Worm (Caenorhabditis elegans) whole organism, L4 larva: ENCODE data around the gene srz-29.

Source experiments
- F44E2.7 ChIP-seq: fragments of 200-800 bp; sonication (Bioruptor generic); IDR thresholded peaks from 2 replicates; pipeline ENCODE4 v2.1.2; 2022; ENCODE audit warnings: missing genetic modification characterization, missing compliant biosample characterization
- F49E8.2 ChIP-seq: sonication (generic microtip); optimal IDR thresholded peaks from 2 replicates; lab custom pipeline; 2016; ENCODE audit warnings: missing compliant biosample characterization, mild to moderate bottlenecking, missing genetic modification characterization, borderline replicate concordance
- Y48G9A.11 ChIP-seq: fragments of 200-800 bp; sonication (Bioruptor generic); IDR thresholded peaks from 2 replicates; pipeline ENCODE4 v1.3.6; 2022; ENCODE audit warnings: missing genetic modification reagents, missing genetic modification characterization, missing compliant biosample characterization
- ZK337.2 ChIP-seq: fragments of 200-800 bp; sonication (Bioruptor generic); IDR thresholded peaks from 2 replicates; pipeline ENCODE4 v1.3.6; 2022; ENCODE audit warnings: missing genetic modification reagents, missing genetic modification characterization, missing compliant biosample characterization
- ceh-82 ChIP-seq: sonication (generic microtip); optimal IDR thresholded peaks from 2 replicates; lab custom pipeline; 2017; ENCODE audit warnings: missing biosample characterization, missing genetic modification characterization
- cey-2 ChIP-seq: sonication (generic microtip); optimal IDR thresholded peaks from 3 replicates; lab custom pipeline; 2017; ENCODE audit warnings: missing genetic modification characterization, mild to moderate bottlenecking, missing compliant biosample characterization, antibody characterized with exemption, borderline replicate concordance; ENCODE audit not compliant: insufficient read depth
- daf-16 ChIP-seq, 3 experiments: sonication (generic microtip); optimal IDR thresholded peaks; 2 replicates each; lab custom pipeline; 2016 to 2017; ENCODE audit warnings: missing genetic modification characterization in 3 of 3, missing genetic modification reagents in 3 of 3, mild to moderate bottlenecking in 2 of 3, missing compliant biosample characterization in 2 of 3, missing biosample characterization in 1 of 3, moderate library complexity in 1 of 3
- daf-19 ChIP-seq: fragments of 200-800 bp; sonication (Bioruptor generic); conservative IDR thresholded peaks from 2 replicates; pipeline ENCODE4 v1.3.6; 2022; ENCODE audit warnings: missing genetic modification characterization, missing compliant biosample characterization
- duxl-1 ChIP-seq: sonication (generic microtip); optimal IDR thresholded peaks from 2 replicates; lab custom pipeline; 2016; ENCODE audit warnings: mild to moderate bottlenecking, missing genetic modification characterization, moderate library complexity, missing compliant biosample characterization; ENCODE audit not compliant: poor library complexity
- dve-1 ChIP-seq: sonication (generic microtip); optimal IDR thresholded peaks from 2 replicates; lab custom pipeline; 2017; ENCODE audit warnings: antibody characterized with exemption, mild to moderate bottlenecking, missing genetic modification characterization, missing compliant biosample characterization; ENCODE audit not compliant: insufficient read depth
- egl-27 ChIP-seq: sonication (generic microtip); optimal IDR thresholded peaks from 3 replicates; lab custom pipeline; 2017; ENCODE audit warnings: missing biosample characterization, missing genetic modification reagents, missing genetic modification characterization
- egl-43 ChIP-seq: fragments of 200-800 bp; sonication (Bioruptor generic); IDR thresholded peaks from 2 replicates; pipeline ENCODE4 v1.3.6; 2022; ENCODE audit warnings: missing genetic modification reagents, missing genetic modification characterization, missing compliant biosample characterization
- fkh-10 ChIP-seq: fragments of 150-350 bp; optimal IDR thresholded peaks from 2 replicates; lab custom pipeline; 2014; ENCODE audit warnings: missing biosample characterization, missing genetic modification reagents, missing genetic modification characterization
- gei-8 ChIP-seq: fragments of 200-800 bp; sonication (Bioruptor generic); optimal IDR thresholded peaks from 2 replicates; lab custom pipeline; 2018; ENCODE audit warnings: mild to moderate bottlenecking, missing genetic modification characterization, missing compliant biosample characterization
- hlh-11 ChIP-seq: fragments of 200-800 bp; sonication (Bioruptor generic); optimal IDR thresholded peaks from 2 replicates; lab custom pipeline; 2018; ENCODE audit warnings: mild to moderate bottlenecking, missing genetic modification characterization, missing compliant biosample characterization
- jun-1 ChIP-seq: fragments of 150-350 bp; optimal IDR thresholded peaks from 2 replicates; lab custom pipeline; 2014; ENCODE audit warnings: missing biosample characterization, missing genetic modification reagents, missing genetic modification characterization
- lin-38 ChIP-seq: fragments of 200-800 bp; sonication (Bioruptor generic); IDR thresholded peaks from 2 replicates; pipeline ENCODE4 v1.3.6; 2022; ENCODE audit warnings: missing genetic modification reagents, missing genetic modification characterization, missing compliant biosample characterization
- madf-5 ChIP-seq, 2 experiments: fragments of 200-800 bp; sonication (Bioruptor generic); IDR thresholded peaks; 2 replicates each; pipeline ENCODE4 v1.3.6; 2022; ENCODE audit warnings: missing compliant biosample characterization in 2 of 2, missing genetic modification characterization in 2 of 2
- madf-9 ChIP-seq: fragments of 200-800 bp; sonication (Bioruptor generic); conservative IDR thresholded peaks from 2 replicates; pipeline ENCODE4 v1.3.6; 2022; ENCODE audit warnings: missing genetic modification reagents, missing genetic modification characterization, missing compliant biosample characterization
- mdt-29 ChIP-seq: fragments of 200-800 bp; sonication (Bioruptor generic); IDR thresholded peaks from 2 replicates; pipeline ENCODE4 v1.3.6; 2022; ENCODE audit warnings: missing genetic modification reagents, missing genetic modification characterization, missing compliant biosample characterization
- mep-1 ChIP-seq: fragments of 150-350 bp; sonication (generic microtip); optimal IDR thresholded peaks from 3 replicates; lab custom pipeline; 2014; ENCODE audit warnings: missing biosample characterization, missing genetic modification characterization
- mxl-3 ChIP-seq: fragments of 200-800 bp; sonication (Bioruptor generic); optimal IDR thresholded peaks from 2 replicates; lab custom pipeline; 2018; ENCODE audit warnings: mild to moderate bottlenecking, missing genetic modification characterization, missing compliant biosample characterization
- nhr-10 ChIP-seq: fragments of 150-350 bp; optimal IDR thresholded peaks from 2 replicates; lab custom pipeline; 2014; ENCODE audit warnings: missing biosample characterization, missing genetic modification characterization
- nhr-111 ChIP-seq: fragments of 200-800 bp; sonication (Bioruptor generic); optimal IDR thresholded peaks from 2 replicates; lab custom pipeline; 2018; ENCODE audit warnings: mild to moderate bottlenecking, missing genetic modification characterization, missing compliant biosample characterization
- nhr-28 ChIP-seq: fragments of 150-350 bp; optimal IDR thresholded peaks from 2 replicates; lab custom pipeline; 2014; ENCODE audit warnings: missing biosample characterization, missing genetic modification characterization
- nhr-41 ChIP-seq: fragments of 200-800 bp; sonication (Bioruptor generic); IDR thresholded peaks from 2 replicates; pipeline ENCODE4 v1.3.6; 2022; ENCODE audit warnings: missing genetic modification reagents, missing genetic modification characterization, missing compliant biosample characterization
- nhr-42 ChIP-seq: fragments of 200-800 bp; sonication (Bioruptor generic); IDR thresholded peaks from 2 replicates; pipeline ENCODE4 v1.3.6; 2022; ENCODE audit warnings: missing genetic modification characterization, missing compliant biosample characterization
- nhr-77 ChIP-seq: fragments of 150-350 bp; optimal IDR thresholded peaks from 2 replicates; lab custom pipeline; 2014; ENCODE audit warnings: missing biosample characterization, missing genetic modification characterization
- pha-4 ChIP-seq, 2 experiments: fragments of 150-350 bp in 1 of 2; fragments of 200-800 bp in 1 of 2; sonication (Bioruptor generic) in 1 of 2; IDR thresholded peaks in 1 of 2; optimal IDR thresholded peaks in 1 of 2; 2 replicates each; pipeline versions ENCODE4 v1.3.6 to Lab custom; 2014 to 2022; ENCODE audit warnings: missing genetic modification characterization in 2 of 2, missing genetic modification reagents in 2 of 2, missing biosample characterization in 1 of 2, missing compliant biosample characterization in 1 of 2
- php-3 ChIP-seq: fragments of 200-800 bp; sonication (Bioruptor generic); IDR thresholded peaks from 2 replicates; pipeline ENCODE4 v1.3.6; 2022; ENCODE audit warnings: missing genetic modification reagents, missing genetic modification characterization, missing compliant biosample characterization
- pqm-1 ChIP-seq: sonication (generic microtip); optimal IDR thresholded peaks from 2 replicates; lab custom pipeline; 2017; ENCODE audit warnings: missing biosample characterization, missing genetic modification characterization
- skn-1 ChIP-seq: fragments of 150-350 bp; optimal IDR thresholded peaks from 2 replicates; lab custom pipeline; 2014; ENCODE audit warnings: missing biosample characterization, missing genetic modification characterization
- snpc-1.2 ChIP-seq: fragments of 200-800 bp; sonication (Bioruptor generic); IDR thresholded peaks from 2 replicates; pipeline ENCODE4 v1.3.6; 2022; ENCODE audit warnings: missing genetic modification reagents, missing genetic modification characterization, missing compliant biosample characterization
- tag-97 ChIP-seq: fragments of 200-800 bp; sonication (Bioruptor generic); IDR thresholded peaks from 2 replicates; pipeline ENCODE4 v1.3.6; 2022; ENCODE audit warnings: missing genetic modification characterization, missing compliant biosample characterization
- tra-1 ChIP-seq: fragments of 200-800 bp; sonication (Bioruptor generic); IDR thresholded peaks from 2 replicates; pipeline ENCODE4 v1.3.6; 2022; ENCODE audit warnings: missing genetic modification reagents, missing genetic modification characterization, missing compliant biosample characterization
- unc-39 ChIP-seq: sonication (generic microtip); optimal IDR thresholded peaks from 2 replicates; lab custom pipeline; 2017; ENCODE audit warnings: missing biosample characterization, missing genetic modification characterization
- unc-62 ChIP-seq, 3 experiments: fragments of 150-350 bp in 1 of 3; sonication (generic microtip); optimal IDR thresholded peaks in 2 of 3; peaks in 1 of 3; 1 replicate in 1 of 3; 2 replicates in 2 of 3; lab custom pipeline; 2014 to 2017; ENCODE audit warnings: missing biosample characterization in 3 of 3, missing genetic modification characterization in 3 of 3, missing genetic modification reagents in 3 of 3, missing genotype in 1 of 3
- zag-1 ChIP-seq: fragments of 150-350 bp; optimal IDR thresholded peaks from 2 replicates; lab custom pipeline; 2014; ENCODE audit warnings: missing biosample characterization, missing genetic modification characterization
- zfp-2 ChIP-seq: sonication (generic microtip); optimal IDR thresholded peaks from 2 replicates; lab custom pipeline; 2016; ENCODE audit warnings: mild to moderate bottlenecking, missing genetic modification characterization, missing compliant biosample characterization
- zfp-3 ChIP-seq: fragments of 200-800 bp; sonication (Bioruptor generic); conservative IDR thresholded peaks from 2 replicates; pipeline ENCODE4 v1.3.6; 2022; ENCODE audit warnings: missing genetic modification reagents, missing genetic modification characterization, missing compliant biosample characterization
- ztf-7 ChIP-seq: fragments of 150-350 bp; optimal IDR thresholded peaks from 2 replicates; lab custom pipeline; 2014; ENCODE audit warnings: missing biosample characterization, missing genetic modification characterization

Gene srz-29

ce11 chrIV:13623533-13623932 lies 22.2 kb downstream of the srz-29 start, which contains the start of gene C08F11.1:
Gene C08F11.1, plus strand, starts transcription at chrIV:13623833.
- TF ChIP-seq cey-2 (no peak), tra-1 (GFP tag; lab: Robert Waterston, UW) (no peak)

ce11 chrIV:13619203-13619602 lies 26.5 kb downstream of the srz-29 start, which contains the start of gene C08F11.3:
Gene C08F11.3, plus strand, starts transcription at chrIV:13619503.
- TF ChIP-seq snpc-1.2 (no peak), unc-39 (tag; lab: Kevin White, UChicago) (no peak), madf-5 (GFP tag; IDR thresholded peaks at IDR 0.05; lab: Robert Waterston, UW) (no peak), ztf-7 (tag; lab: Kevin White, UChicago) (no peak), jun-1 (tag; lab: Kevin White, UChicago) (no peak), mep-1 (tag; lab: Kevin White, UChicago) (no peak), nhr-28 (tag; lab: Kevin White, UChicago) (peak; percentile 1), daf-16 (GFP tag; optimal IDR thresholded peaks at IDR 0.05; lab: Kevin White, UChicago) (no peak), daf-16 (tag; optimal IDR thresholded peaks at IDR 0.05; lab: Kevin White, UChicago) (peak; percentile 71), F44E2.7 (no peak), nhr-41 (no peak), egl-43 (no peak)

ce11 chrIV:13609755-13610154 lies 36.0 kb downstream of the srz-29 start, which contains the start of gene C08F11.13:
Gene C08F11.13, minus strand, starts transcription at chrIV:13609892.
- TF ChIP-seq daf-19 (GFP tag; lab: Robert Waterston, UW) (no peak), dve-1 (tag; lab: Kevin White, UChicago) (peak; percentile 44), nhr-111 (GFP tag; lab: Kevin White, UChicago) (no peak), nhr-28 (tag; lab: Kevin White, UChicago) (peak; percentile 59), unc-62 (GFP tag; optimal IDR thresholded peaks at IDR 0.05 in 1 of 2; lab: Kevin White, UChicago) (peak in 1 of 2 experiments; percentile 54), unc-62 (tag; optimal IDR thresholded peaks at IDR 0.05; lab: Kevin White, UChicago) (no peak), daf-16 (GFP tag; optimal IDR thresholded peaks at IDR 0.05; lab: Kevin White, UChicago) (no peak), daf-16 (tag; optimal IDR thresholded peaks at IDR 0.05; lab: Kevin White, UChicago) (peak; percentile 89), pqm-1 (peak; percentile 23), fkh-10 (GFP tag; lab: Kevin White, UChicago) (no peak), mdt-29 (GFP tag; lab: Robert Waterston, UW) (no peak), nhr-77 (tag; lab: Kevin White, UChicago) (peak; percentile 7), F49E8.2 (no peak), gei-8 (GFP tag; lab: Kevin White, UChicago) (no peak)
- TF ChIP-seq, all 104 proteins: peak for 6

ce11 chrIV:13601973-13602669 lies 43.6 kb downstream of the srz-29 start, which contains the start of gene Y45F10B.59:
Gene Y45F10B.59, plus strand, starts transcription at chrIV:13602619.
- TF ChIP-seq mxl-3 (GFP tag; lab: Kevin White, UChicago), result no peak
- TF ChIP-seq tag-97 (GFP tag; lab: Robert Waterston, UW), result no peak
- peak; percentile 91 for TF ChIP-seq snpc-1.2
- no peak for TF ChIP-seq lin-38 (GFP tag; lab: Robert Waterston, UW)
- TF ChIP-seq madf-9 (GFP tag; lab: Robert Waterston, UW), result no peak
- TF ChIP-seq ceh-82 (tag; lab: Kevin White, UChicago), result no peak
- TF ChIP-seq ztf-7 (tag; lab: Kevin White, UChicago), result no peak
- TF ChIP-seq zfp-3 (GFP tag; lab: Robert Waterston, UW), result no peak

ce11 chrIV:13601428-13601827 lies 44.3 kb downstream of the srz-29 start:
- no peak for TF ChIP-seq hlh-11 (tag; lab: Kevin White, UChicago)
- no peak for TF ChIP-seq gei-8 (GFP tag; lab: Kevin White, UChicago)
- no peak for TF ChIP-seq egl-27 (tag; lab: Kevin White, UChicago)
- no peak for TF ChIP-seq skn-1 (tag; lab: Kevin White, UChicago)
- peak; percentile 97 for TF ChIP-seq snpc-1.2
- TF ChIP-seq nhr-42 (GFP tag; lab: Robert Waterston, UW), result no peak
- TF ChIP-seq fkh-10 (GFP tag; lab: Kevin White, UChicago), result no peak
- no peak for TF ChIP-seq php-3 (GFP tag; lab: Robert Waterston, UW)
- 0 out of 2 replicates have a peak, but pooled peaks have one; percentile 15 for TF ChIP-seq Y48G9A.11 (GFP tag; lab: Robert Waterston, UW)
- no peak for TF ChIP-seq zfp-2
- TF ChIP-seq zag-1, result no peak
- TF ChIP-seq ZK337.2, result no peak
- no peak for TF ChIP-seq nhr-10 (tag; lab: Kevin White, UChicago)
- TF ChIP-seq pha-4 (GFP tag; IDR thresholded peaks at IDR 0.05; lab: Robert Waterston, UW), result no peak
- TF ChIP-seq pha-4 (tag; optimal IDR thresholded peaks at IDR 0.05; lab: Kevin White, UChicago), result no peak
- TF ChIP-seq duxl-1 (tag; lab: Kevin White, UChicago), result no peak
